Fruit fly (Drosophila melanogaster) whole organism, prepupa: ENCODE measurements around the gene Dredd.

Experiments
- Blimp-1 ChIP-seq: fragments of 200-800 bp; sonication (Bioruptor generic); optimal IDR thresholded peaks from 3 replicates; lab custom pipeline; 2017; ENCODE audit warnings: missing biosample characterization, missing genetic modification characterization, mild to moderate bottlenecking, moderate library complexity, missing genetic modification reagents
- CG10631 ChIP-seq: fragments of 200-800 bp; sonication (Bioruptor generic); optimal IDR thresholded peaks from 2 replicates; lab custom pipeline; 2016; ENCODE audit warnings: missing biosample characterization, missing genetic modification characterization
- CG10669 ChIP-seq: fragments of 200-800 bp; sonication (Bioruptor generic); optimal IDR thresholded peaks from 3 replicates; lab custom pipeline; 2018; ENCODE audit warnings: missing biosample characterization, mild to moderate bottlenecking, missing genetic modification characterization, moderate library complexity
- CG11294 ChIP-seq: fragments of 200-800 bp; sonication (Bioruptor generic); IDR thresholded peaks from 2 replicates; pipeline ENCODE4 v1.3.6; 2022; ENCODE audit warnings: missing biosample characterization, missing genetic modification characterization
- CG11762 ChIP-seq: fragments of 200-800 bp; sonication (Bioruptor generic); optimal IDR thresholded peaks from 3 replicates; lab custom pipeline; 2016; ENCODE audit warnings: missing biosample characterization, missing genetic modification characterization; ENCODE audit not compliant: insufficient read depth
- CG11902 ChIP-seq: fragments of 200-800 bp; sonication (Bioruptor generic); optimal IDR thresholded peaks from 3 replicates; lab custom pipeline; 2016; ENCODE audit warnings: missing biosample characterization, missing genetic modification characterization
- CG15336 ChIP-seq: fragments of 200-800 bp; sonication (Bioruptor generic); IDR thresholded peaks from 2 replicates; pipeline ENCODE4 v1.3.6; 2022; ENCODE audit warnings: missing biosample characterization, missing genetic modification characterization
- CG1621 ChIP-seq: fragments of 200-800 bp; sonication (Bioruptor generic); optimal IDR thresholded peaks from 3 replicates; lab custom pipeline; 2018; ENCODE audit warnings: missing biosample characterization, mild to moderate bottlenecking, missing genetic modification characterization
- CG3032 ChIP-seq: fragments of 200-800 bp; optimal IDR thresholded peaks from 2 replicates; lab custom pipeline; 2019; ENCODE audit warnings: missing biosample characterization, mild to moderate bottlenecking, missing genetic modification characterization, moderate library complexity
- CG34406 ChIP-seq: fragments of 200-800 bp; sonication (Bioruptor generic); optimal IDR thresholded peaks from 3 replicates; lab custom pipeline; 2016; ENCODE audit warnings: missing biosample characterization, missing genetic modification characterization
- CG3919 ChIP-seq: fragments of 200-800 bp; sonication (Bioruptor generic); optimal IDR thresholded peaks from 3 replicates; lab custom pipeline; 2016; ENCODE audit warnings: missing biosample characterization, missing genetic modification characterization
- CG4318 ChIP-seq: fragments of 200-800 bp; sonication (Bioruptor generic); optimal IDR thresholded peaks from 3 replicates; lab custom pipeline; 2017; ENCODE audit warnings: missing biosample characterization, mild to moderate bottlenecking, missing genetic modification characterization
- CG6163 ChIP-seq: fragments of 200-800 bp; sonication (Bioruptor generic); IDR thresholded peaks from 3 replicates; pipeline ENCODE4 v1.3.6; 2022; ENCODE audit warnings: missing biosample characterization, missing genetic modification characterization
- CG6276 ChIP-seq: fragments of 200-800 bp; sonication (Bioruptor generic); optimal IDR thresholded peaks from 2 replicates; lab custom pipeline; 2017; ENCODE audit warnings: missing biosample characterization, mild to moderate bottlenecking, missing genetic modification characterization
- CG6792 ChIP-seq: fragments of 200-800 bp; sonication (Bioruptor generic); optimal IDR thresholded peaks from 3 replicates; lab custom pipeline; 2016; ENCODE audit warnings: missing biosample characterization, missing genetic modification characterization
- CG6854 ChIP-seq: fragments of 200-800 bp; sonication (Bioruptor generic); optimal IDR thresholded peaks from 2 replicates; lab custom pipeline; 2017; ENCODE audit warnings: missing biosample characterization, mild to moderate bottlenecking, missing genetic modification characterization
- CG7368 ChIP-seq: fragments of 200-800 bp; sonication (Bioruptor generic); optimal IDR thresholded peaks from 3 replicates; lab custom pipeline; 2016; ENCODE audit warnings: missing biosample characterization, missing genetic modification characterization
- CG8119 ChIP-seq: fragments of 200-800 bp; sonication (Bioruptor generic); IDR thresholded peaks from 3 replicates; pipeline ENCODE4 v1.3.6; 2022; ENCODE audit warnings: missing biosample characterization, missing genetic modification characterization
- CG8632 ChIP-seq: fragments of 200-800 bp; sonication (Bioruptor generic); optimal IDR thresholded peaks from 3 replicates; lab custom pipeline; 2016; ENCODE audit warnings: missing biosample characterization, missing genetic modification characterization
- Eip75B ChIP-seq: fragments of 200-800 bp; sonication (Bioruptor generic); optimal IDR thresholded peaks from 3 replicates; lab custom pipeline; 2016; ENCODE audit warnings: missing biosample characterization, missing genetic modification characterization
- Eip78C ChIP-seq: fragments of 200-800 bp; sonication (Bioruptor generic); peaks from one replicate; lab custom pipeline; 2016; ENCODE audit warnings: missing biosample characterization, missing genetic modification characterization
- Ets21C ChIP-seq: fragments of 200-800 bp; sonication (Bioruptor generic); optimal IDR thresholded peaks from 3 replicates; lab custom pipeline; 2016; ENCODE audit warnings: missing biosample characterization, missing genetic modification characterization
- Ets96B ChIP-seq: fragments of 200-800 bp; optimal IDR thresholded peaks from 2 replicates; lab custom pipeline; 2019; ENCODE audit warnings: missing biosample characterization, mild to moderate bottlenecking, missing genetic modification characterization, moderate library complexity
- Hr38 ChIP-seq: sonication (Bioruptor generic); optimal IDR thresholded peaks from 2 replicates; lab custom pipeline; 2016; ENCODE audit warnings: missing biosample characterization, missing genetic modification characterization
- Hr39 ChIP-seq: fragments of 200-800 bp; sonication (Bioruptor generic); optimal IDR thresholded peaks from 2 replicates; lab custom pipeline; 2016; ENCODE audit warnings: missing biosample characterization, missing genetic modification characterization
- Lpt ChIP-seq: fragments of 200-800 bp; sonication (Bioruptor generic); optimal IDR thresholded peaks from 3 replicates; lab custom pipeline; 2016; ENCODE audit warnings: missing biosample characterization, missing genetic modification characterization
- Smox ChIP-seq: fragments of 200-800 bp; sonication (Bioruptor generic); optimal IDR thresholded peaks from 3 replicates; lab custom pipeline; 2016; ENCODE audit warnings: missing biosample characterization, missing genetic modification characterization
- Sox102F ChIP-seq: fragments of 200-800 bp; sonication (Bioruptor generic); optimal IDR thresholded peaks from 2 replicates; lab custom pipeline; 2016; ENCODE audit warnings: missing biosample characterization, mild to moderate bottlenecking, missing genetic modification characterization
- Sox14 ChIP-seq: fragments of 200-800 bp; sonication (Bioruptor generic); optimal IDR thresholded peaks from 3 replicates; lab custom pipeline; 2016; ENCODE audit warnings: missing biosample characterization, missing genetic modification characterization
- achi ChIP-seq: fragments of 200-800 bp; sonication (Bioruptor generic); optimal IDR thresholded peaks from 3 replicates; lab custom pipeline; 2016; ENCODE audit warnings: missing biosample characterization, missing genetic modification characterization
- cyc ChIP-seq: fragments of 200-800 bp; sonication (Bioruptor generic); optimal IDR thresholded peaks from 3 replicates; lab custom pipeline; 2016; ENCODE audit warnings: missing biosample characterization, missing genetic modification characterization
- dac ChIP-seq: fragments of 200-800 bp; sonication (Bioruptor generic); optimal IDR thresholded peaks from 2 replicates; lab custom pipeline; 2017; ENCODE audit warnings: missing biosample characterization, mild to moderate bottlenecking, missing genetic modification characterization
- dsx ChIP-seq: fragments of 200-800 bp; optimal IDR thresholded peaks from 3 replicates; lab custom pipeline; 2019; ENCODE audit warnings: missing biosample characterization, mild to moderate bottlenecking, missing genetic modification characterization, moderate library complexity; ENCODE audit not compliant: poor library complexity, severe bottlenecking
- eg ChIP-seq: fragments of 200-800 bp; sonication (Bioruptor generic); IDR thresholded peaks from 3 replicates; pipeline ENCODE4 v1.3.6; 2022; ENCODE audit warnings: missing biosample characterization, missing genetic modification characterization
- esn ChIP-seq: fragments of 200-800 bp; sonication (Bioruptor generic); optimal IDR thresholded peaks from 2 replicates; lab custom pipeline; 2016; ENCODE audit warnings: missing biosample characterization, mild to moderate bottlenecking, missing genetic modification characterization, moderate library complexity
- fd59A ChIP-seq: fragments of 200-800 bp; sonication (Bioruptor generic); optimal IDR thresholded peaks from 2 replicates; lab custom pipeline; 2017; ENCODE audit warnings: missing biosample characterization, mild to moderate bottlenecking, missing genetic modification characterization, missing genetic modification reagents
- fd85E ChIP-seq: fragments of 200-800 bp; sonication (Bioruptor generic); optimal IDR thresholded peaks from 3 replicates; lab custom pipeline; 2016; ENCODE audit warnings: missing biosample characterization, missing genetic modification characterization
- fkh ChIP-seq: fragments of 200-800 bp; sonication (Bioruptor generic); optimal IDR thresholded peaks from 3 replicates; lab custom pipeline; 2017; ENCODE audit warnings: missing biosample characterization, mild to moderate bottlenecking, missing genetic modification characterization, moderate library complexity
- lz ChIP-seq: fragments of 200-800 bp; sonication (Bioruptor generic); optimal IDR thresholded peaks from 3 replicates; lab custom pipeline; 2016; ENCODE audit warnings: missing biosample characterization, missing genetic modification characterization
- net ChIP-seq: fragments of 200-800 bp; sonication (Bioruptor generic); optimal IDR thresholded peaks from 3 replicates; lab custom pipeline; 2016; ENCODE audit warnings: missing biosample characterization, missing genetic modification characterization
- pdm3 ChIP-seq: fragments of 200-800 bp; sonication (Bioruptor generic); optimal IDR thresholded peaks from 3 replicates; lab custom pipeline; 2016; ENCODE audit warnings: missing biosample characterization, missing genetic modification characterization
- spab ChIP-seq: fragments of 200-800 bp; sonication (Bioruptor generic); optimal IDR thresholded peaks from 2 replicates; lab custom pipeline; 2017; ENCODE audit warnings: missing biosample characterization, mild to moderate bottlenecking, missing genetic modification characterization, missing genetic modification reagents
- ss ChIP-seq, 2 experiments: fragments of 200-800 bp; sonication (Bioruptor generic); optimal IDR thresholded peaks; 2 replicates in 1 of 2; 3 replicates in 1 of 2; lab custom pipeline; 2017 to 2018; ENCODE audit warnings: mild to moderate bottlenecking in 2 of 2, missing biosample characterization in 2 of 2, missing genetic modification characterization in 2 of 2, moderate library complexity in 1 of 2
- svp ChIP-seq: fragments of 200-800 bp; sonication (Bioruptor generic); peaks from one replicate; lab custom pipeline; 2016; ENCODE audit warnings: missing biosample characterization, missing genetic modification characterization
- topi ChIP-seq: fragments of 200-800 bp; sonication (Bioruptor generic); optimal IDR thresholded peaks from 3 replicates; lab custom pipeline; 2016; ENCODE audit warnings: missing biosample characterization, missing genetic modification characterization
- vri ChIP-seq: fragments of 200-800 bp; sonication (Bioruptor generic); optimal IDR thresholded peaks from 3 replicates; lab custom pipeline; 2016; ENCODE audit warnings: missing biosample characterization, mild to moderate bottlenecking, missing genetic modification characterization

Dredd gene

DNA sequence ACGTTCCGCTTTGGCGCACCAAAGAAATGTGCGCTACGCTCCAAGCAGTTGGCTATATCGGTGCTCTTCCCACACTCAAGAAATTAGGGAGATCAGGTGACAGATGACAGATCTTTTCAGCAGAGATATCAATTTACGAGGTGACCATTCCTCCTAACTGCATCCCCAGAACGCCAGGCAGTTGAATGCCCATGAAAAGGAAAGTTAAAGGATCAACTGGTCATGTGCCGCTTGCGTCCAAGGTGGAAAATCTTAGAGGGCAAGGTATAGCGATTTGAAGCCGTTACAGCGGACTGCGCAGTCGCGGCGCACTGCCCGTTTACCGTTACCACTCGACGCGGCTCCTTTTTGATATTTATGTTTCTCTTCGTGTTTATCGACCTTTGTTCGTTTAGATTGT lies 16.8 kb downstream of the Dredd start (continued):
- TF ChIP-seq fd59A (GFP tag; lab: Kevin White, UChicago), result no peak
- TF ChIP-seq net (GFP tag; lab: Kevin White, UChicago), result no peak
- no peak for TF ChIP-seq vri (GFP tag; lab: Kevin White, UChicago)
- TF ChIP-seq topi, result no peak
- no peak for TF ChIP-seq fd85E (GFP tag; lab: Kevin White, UChicago)
- peak; percentile 39; the same call in 1 of the 2 replicates for TF ChIP-seq CG15336 (GFP tag; lab: Robert Waterston, UW)
- peak; percentile 21 for TF ChIP-seq lz (GFP tag; lab: Kevin White, UChicago)
- TF ChIP-seq dsx, result no peak
- no peak for TF ChIP-seq CG34406
- TF ChIP-seq svp (GFP tag; lab: Kevin White, UChicago), result peak; percentile 74
- no peak for TF ChIP-seq achi (GFP tag; lab: Kevin White, UChicago)

DNA sequence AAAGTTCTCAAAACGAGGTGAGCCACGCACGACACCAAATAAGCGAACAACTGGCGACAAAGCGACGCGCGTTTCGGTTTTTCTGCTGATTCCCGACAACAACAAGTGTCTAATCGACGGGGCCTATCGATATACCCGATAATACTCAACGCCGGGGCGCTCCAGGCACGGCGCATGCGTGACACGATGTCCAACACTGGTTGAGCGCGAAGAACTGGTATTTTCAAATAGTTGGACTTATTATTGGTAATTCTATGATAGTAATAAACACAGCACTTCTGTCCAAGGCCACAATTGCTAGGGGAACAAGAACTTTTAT lies 17.9 kb downstream of the Dredd start:
- TF ChIP-seq Eip78C (GFP tag; lab: Kevin White, UChicago) (peak; percentile 7), Hr39 (GFP tag; lab: Kevin White, UChicago) (peak; percentile 2), CG1621 (peak; percentile 85), topi (no peak), fkh (GFP tag; lab: Kevin White, UChicago) (peak; percentile 54), CG8632 (GFP tag; lab: Kevin White, UChicago) (no peak), dsx (peak; percentile 64), Sox14 (GFP tag; lab: Kevin White, UChicago) (peak; percentile 13)

dm6 chrX:616761-617476 lies 18.4 kb downstream of the Dredd start:
- no peak for TF ChIP-seq Sox102F (GFP tag; lab: Kevin White, UChicago)
- no peak for TF ChIP-seq CG4318
- no peak for TF ChIP-seq Smox (GFP tag; lab: Kevin White, UChicago)
- no peak for TF ChIP-seq eg (GFP tag; lab: Robert Waterston, UW)
- peak; percentile 70 for TF ChIP-seq Eip78C (GFP tag; lab: Kevin White, UChicago)
- TF ChIP-seq fd85E (GFP tag; lab: Kevin White, UChicago), result no peak
- peak; percentile 11 for TF ChIP-seq vri (GFP tag; lab: Kevin White, UChicago)
- TF ChIP-seq CG6792 (GFP tag; lab: Kevin White, UChicago), result peak; percentile 2
- no peak for TF ChIP-seq Ets96B
- TF ChIP-seq Sox14 (GFP tag; lab: Kevin White, UChicago), result no peak
- TF ChIP-seq CG6276 (GFP tag; lab: Kevin White, UChicago), result no peak
- TF ChIP-seq pdm3, result peak; percentile 3
- TF ChIP-seq Hr38 (GFP tag; lab: Kevin White, UChicago), result no peak
- TF ChIP-seq cyc (GFP tag; lab: Kevin White, UChicago), result no peak
- TF ChIP-seq lz (GFP tag; lab: Kevin White, UChicago), result peak; percentile 5
- no peak for TF ChIP-seq Blimp-1 (GFP tag; lab: Kevin White, UChicago)
- TF ChIP-seq CG7368 (GFP tag; lab: Kevin White, UChicago), result no peak
- no peak for TF ChIP-seq CG8119 (GFP tag; lab: Robert Waterston, UW)
- TF ChIP-seq CG11294 (GFP tag; lab: Robert Waterston, UW), result no peak
- TF ChIP-seq dac, result no peak
- TF ChIP-seq dsx, result peak; percentile 87
- no peak for TF ChIP-seq fd59A (GFP tag; lab: Kevin White, UChicago)
- no peak for TF ChIP-seq ss (GFP tag; optimal IDR thresholded peaks at IDR 0.05; lab: Kevin White, UChicago)
- TF ChIP-seq svp (GFP tag; lab: Kevin White, UChicago), result peak; percentile 58
- TF ChIP-seq CG11762 (GFP tag; lab: Kevin White, UChicago), result no peak
- 0 out of 3 replicates have a peak, but pooled peaks have one; percentile 23 for TF ChIP-seq CG6163 (GFP tag; lab: Robert Waterston, UW)
- peak; percentile 42 for TF ChIP-seq esn
- no peak for TF ChIP-seq CG6854 (GFP tag; lab: Kevin White, UChicago)
- peak; percentile 33 for TF ChIP-seq topi
- TF ChIP-seq CG11902 (GFP tag; lab: Kevin White, UChicago), result no peak
- no peak for TF ChIP-seq Lpt
- no peak for TF ChIP-seq CG3032 (tag; lab: Kevin White, UChicago)
- peak; percentile 0 for TF ChIP-seq CG3919 (GFP tag; lab: Kevin White, UChicago)
- no peak for TF ChIP-seq Ets21C (GFP tag; lab: Kevin White, UChicago)
- TF ChIP-seq CG10631 (GFP tag; lab: Kevin White, UChicago), result no peak
- TF ChIP-seq CG10669 (GFP tag; lab: Kevin White, UChicago), result no peak
- TF ChIP-seq spab, result no peak
- no peak for TF ChIP-seq Eip75B (GFP tag; lab: Kevin White, UChicago)
- peak; percentile 6 for TF ChIP-seq fkh (GFP tag; lab: Kevin White, UChicago)
